Worm (Caenorhabditis elegans): ENCODE data around the gene Y17G7B.21.

ce11 chrII:11978478-11978877 lies 1.0 kb upstream of the Y17G7B.21 start:
- TF ChIP-seq flt-1 (GFP tag; IDR thresholded peaks at IDR 0.05) (no peak), pes-1 (GFP tag; IDR thresholded peaks at IDR 0.05) (no peak), ceh-13 (GFP tag; optimal IDR thresholded peaks at IDR 0.05) (no peak), ama-1 (optimal IDR thresholded peaks at IDR 0.05) (no peak), ceh-36 (tag; optimal IDR thresholded peaks at IDR 0.05) (no peak), ets-7 (tag; optimal IDR thresholded peaks at IDR 0.05) (no peak), sea-1 (GFP tag; conservative IDR thresholded peaks at IDR 0.05) (no peak), aly-1 (tag; optimal IDR thresholded peaks at IDR 0.05) (no peak), hnd-1 (tag; optimal IDR thresholded peaks at IDR 0.05) (no peak), B0310.2 (tag; optimal IDR thresholded peaks at IDR 0.05) (no peak)
